Fruit fly (Drosophila melanogaster) whole organism, embryonic: ENCODE measurements around the gene CG33124.

Experiments used
- Bgb ChIP-seq: fragments of 200-800 bp; sonication (Bioruptor generic); IDR thresholded peaks from 2 replicates; pipeline ENCODE4 v1.3.6; 2022; ENCODE audit warnings: missing biosample characterization, missing genetic modification characterization; ENCODE audit not compliant: partially characterized antibody
- CG10147 ChIP-seq: fragments of 200-800 bp; sonication (Bioruptor generic); optimal IDR thresholded peaks from 2 replicates; lab custom pipeline; 2019; ENCODE audit warnings: missing biosample characterization, mild to moderate bottlenecking, missing genetic modification characterization, moderate library complexity
- CG10366 ChIP-seq: fragments of 200-800 bp; sonication (Bioruptor generic); IDR thresholded peaks from 2 replicates; pipeline ENCODE4 v1.3.6; 2022; ENCODE audit warnings: missing biosample characterization, missing genetic modification characterization
- CG10565 ChIP-seq: fragments of 200-800 bp; sonication (Bioruptor generic); optimal IDR thresholded peaks from 3 replicates; lab custom pipeline; 2016; ENCODE audit warnings: missing biosample characterization, mild to moderate bottlenecking, missing genetic modification characterization
- CG13894 ChIP-seq: fragments of 200-800 bp; sonication (Bioruptor generic); optimal IDR thresholded peaks from 3 replicates; lab custom pipeline; 2018; ENCODE audit warnings: missing biosample characterization, mild to moderate bottlenecking, missing genetic modification characterization, moderate library complexity
- CG14014 ChIP-seq: fragments of 200-800 bp; sonication (Bioruptor generic); IDR thresholded peaks from 2 replicates; pipeline ENCODE4 v1.3.6; 2022; ENCODE audit warnings: missing biosample characterization, missing genetic modification characterization
- CG14965 ChIP-seq: fragments of 200-800 bp; sonication (Bioruptor generic); optimal IDR thresholded peaks from 2 replicates; lab custom pipeline; 2016; ENCODE audit warnings: missing biosample characterization, missing genetic modification characterization, borderline replicate concordance
- CG1529 ChIP-seq: fragments of 200-800 bp; sonication (Bioruptor generic); optimal IDR thresholded peaks from 3 replicates; lab custom pipeline; 2018; ENCODE audit warnings: missing biosample characterization, missing genetic modification characterization
- CG15601 ChIP-seq: fragments of 200-800 bp; sonication (Bioruptor generic); optimal IDR thresholded peaks from 3 replicates; lab custom pipeline; 2019; ENCODE audit warnings: missing biosample characterization, mild to moderate bottlenecking, missing genetic modification characterization, moderate library complexity
- CG15696 ChIP-seq: fragments of 200-800 bp; sonication (Bioruptor generic); optimal IDR thresholded peaks from 2 replicates; lab custom pipeline; 2019; ENCODE audit warnings: missing biosample characterization, mild to moderate bottlenecking, missing genetic modification characterization, moderate library complexity
- CG1602 ChIP-seq: fragments of 200-800 bp; sonication (Bioruptor generic); optimal IDR thresholded peaks from 3 replicates; lab custom pipeline; 2016; ENCODE audit warnings: missing biosample characterization, missing genetic modification characterization
- CG1792 ChIP-seq: fragments of 200-800 bp; sonication (Bioruptor generic); optimal IDR thresholded peaks from 2 replicates; lab custom pipeline; 2016; ENCODE audit warnings: missing biosample characterization, missing genetic modification characterization
- CG31224 ChIP-seq: fragments of 200-800 bp; sonication (Bioruptor generic); IDR thresholded peaks from 2 replicates; pipeline ENCODE4 v1.3.6; 2022; ENCODE audit warnings: missing biosample characterization, missing genetic modification characterization
- CG5180 ChIP-seq: fragments of 200-800 bp; sonication (Bioruptor generic); optimal IDR thresholded peaks from 3 replicates; lab custom pipeline; 2017; ENCODE audit warnings: missing biosample characterization, missing genetic modification characterization, mild to moderate bottlenecking, moderate library complexity, missing genetic modification reagents
- CG6791 ChIP-seq: fragments of 200-800 bp; sonication (Bioruptor generic); IDR thresholded peaks from 3 replicates; pipeline ENCODE4 v1.3.6; 2022; ENCODE audit warnings: missing biosample characterization, missing genetic modification characterization; ENCODE audit not compliant: partially characterized antibody
- CG7357 ChIP-seq: fragments of 200-800 bp; sonication (Bioruptor generic); IDR thresholded peaks from 3 replicates; pipeline ENCODE4 v1.3.6; 2022; ENCODE audit warnings: missing biosample characterization, missing genetic modification characterization
- CG7928 ChIP-seq: fragments of 200-800 bp; sonication (Bioruptor generic); optimal IDR thresholded peaks from 2 replicates; lab custom pipeline; 2017; ENCODE audit warnings: missing biosample characterization, mild to moderate bottlenecking, missing genetic modification characterization
- CG9215 ChIP-seq: fragments of 200-800 bp; sonication (Bioruptor generic); IDR thresholded peaks from 2 replicates; pipeline ENCODE4 v1.3.6; 2022; ENCODE audit warnings: missing biosample characterization, missing genetic modification characterization
- CG9727 ChIP-seq: fragments of 200-800 bp; sonication (Bioruptor generic); optimal IDR thresholded peaks from 3 replicates; lab custom pipeline; 2017; ENCODE audit warnings: missing biosample characterization, mild to moderate bottlenecking, missing genetic modification characterization
- Doc3 ChIP-seq: fragments of 200-800 bp; sonication (Bioruptor generic); IDR thresholded peaks from 3 replicates; pipeline ENCODE4 v1.3.6; 2022; ENCODE audit warnings: missing biosample characterization, missing genetic modification characterization; ENCODE audit not compliant: partially characterized antibody
- Fer3 ChIP-seq: fragments of 200-800 bp; sonication (Bioruptor generic); optimal IDR thresholded peaks from 2 replicates; lab custom pipeline; 2018; ENCODE audit warnings: missing biosample characterization, mild to moderate bottlenecking, missing genetic modification characterization, moderate library complexity
- HLHmδ ChIP-seq: fragments of 200-800 bp; sonication (Bioruptor generic); optimal IDR thresholded peaks from 2 replicates; lab custom pipeline; 2018; ENCODE audit warnings: missing biosample characterization, mild to moderate bottlenecking, missing genetic modification characterization, moderate library complexity
- Lim3 ChIP-seq: fragments of 200-800 bp; sonication (Bioruptor generic); IDR thresholded peaks from 2 replicates; pipeline ENCODE4 v1.3.6; 2022; ENCODE audit warnings: missing biosample characterization, missing genetic modification characterization
- Meics ChIP-seq: fragments of 200-800 bp; sonication (Bioruptor generic); optimal IDR thresholded peaks from 2 replicates; lab custom pipeline; 2017; ENCODE audit warnings: missing biosample characterization, mild to moderate bottlenecking, missing genetic modification characterization
- Nf-YA ChIP-seq: fragments of 200-800 bp; sonication (Bioruptor generic); IDR thresholded peaks from 2 replicates; pipeline ENCODE4 v1.3.6; 2022; ENCODE audit warnings: missing biosample characterization, missing genetic modification characterization
- Opbp ChIP-seq: fragments of 200-800 bp; sonication (Bioruptor generic); IDR thresholded peaks from 3 replicates; pipeline ENCODE4 v1.3.6; 2022; ENCODE audit warnings: missing biosample characterization, missing genetic modification characterization; ENCODE audit not compliant: partially characterized antibody
- Taf1 ChIP-seq: fragments of 200-800 bp; sonication (Bioruptor generic); IDR thresholded peaks from 2 replicates; pipeline ENCODE4 v1.3.6; 2022; ENCODE audit warnings: missing biosample characterization, missing genetic modification characterization
- Tbp ChIP-seq: fragments of >200 bp; optimal IDR thresholded peaks from 2 replicates; lab custom pipeline; 2018; ENCODE audit warnings: missing biosample characterization, missing genetic modification characterization
- Xbp1 ChIP-seq: fragments of 200-800 bp; sonication (Bioruptor generic); optimal IDR thresholded peaks from 3 replicates; lab custom pipeline; 2016; ENCODE audit warnings: missing biosample characterization, mild to moderate bottlenecking, missing genetic modification characterization
- Xrp1 ChIP-seq: fragments of 200-800 bp; sonication (Bioruptor generic); IDR thresholded peaks from 2 replicates; pipeline ENCODE4 v1.3.6; 2022; ENCODE audit warnings: missing biosample characterization, missing genetic modification characterization
- bsh ChIP-seq, 2 experiments: fragments of 200-800 bp; sonication (Bioruptor generic); optimal IDR thresholded peaks; 2 replicates each; lab custom pipeline; 2017 to 2018; ENCODE audit warnings: mild to moderate bottlenecking in 2 of 2, missing biosample characterization in 2 of 2, missing genetic modification characterization in 2 of 2, moderate library complexity in 1 of 2
- btn ChIP-seq: fragments of 200-800 bp; sonication (Bioruptor generic); optimal IDR thresholded peaks from 2 replicates; lab custom pipeline; 2016; ENCODE audit warnings: missing biosample characterization, missing genetic modification characterization
- dati ChIP-seq: fragments of 200-800 bp; sonication (Bioruptor generic); IDR thresholded peaks from 2 replicates; pipeline ENCODE4 v1.3.6; 2022; ENCODE audit warnings: missing biosample characterization, missing genetic modification characterization
- exex ChIP-seq: fragments of 200-800 bp; sonication (Bioruptor generic); optimal IDR thresholded peaks from 4 replicates; lab custom pipeline; 2018; ENCODE audit warnings: missing biosample characterization, mild to moderate bottlenecking, missing genetic modification characterization, moderate library complexity
- fru ChIP-seq: fragments of >200 bp; optimal IDR thresholded peaks from 2 replicates; lab custom pipeline; 2017
- gce ChIP-seq: fragments of 200-800 bp; sonication (Bioruptor generic); IDR thresholded peaks from 3 replicates; pipeline ENCODE4 v1.3.6; 2022; ENCODE audit warnings: missing biosample characterization, missing genetic modification characterization
- gsb ChIP-seq: fragments of 200-800 bp; sonication (Bioruptor generic); IDR thresholded peaks from 2 replicates; pipeline ENCODE4 v1.3.6; 2022; ENCODE audit warnings: missing biosample characterization, missing genetic modification characterization
- jigr1 ChIP-seq: fragments of 200-800 bp; sonication (Bioruptor generic); IDR thresholded peaks from 3 replicates; pipeline ENCODE4 v1.3.6; 2022; ENCODE audit warnings: missing biosample characterization, missing genetic modification characterization
- mld ChIP-seq: fragments of 200-800 bp; sonication (Bioruptor generic); IDR thresholded peaks from 3 replicates; pipeline ENCODE4 v1.3.6; 2022; ENCODE audit warnings: missing biosample characterization, missing genetic modification characterization; ENCODE audit not compliant: partially characterized antibody
- pfk ChIP-seq: fragments of 200-800 bp; sonication (Bioruptor generic); optimal IDR thresholded peaks from 2 replicates; lab custom pipeline; 2018; ENCODE audit warnings: missing biosample characterization, mild to moderate bottlenecking, missing genetic modification characterization, moderate library complexity
- pros ChIP-seq: fragments of 200-800 bp; sonication (Bioruptor generic); optimal IDR thresholded peaks from 3 replicates; lab custom pipeline; 2019; ENCODE audit warnings: missing biosample characterization, mild to moderate bottlenecking, missing genetic modification characterization, moderate library complexity
- salm ChIP-seq: fragments of 200-800 bp; sonication (Bioruptor generic); optimal IDR thresholded peaks from 2 replicates; lab custom pipeline; 2018; ENCODE audit warnings: missing biosample characterization, mild to moderate bottlenecking, missing genetic modification characterization
- sisA ChIP-seq: fragments of 200-800 bp; sonication (Bioruptor generic); IDR thresholded peaks from 2 replicates; pipeline ENCODE4 v1.3.6; 2022; ENCODE audit warnings: missing biosample characterization, missing genetic modification characterization
- so ChIP-seq: fragments of 200-800 bp; sonication (Bioruptor generic); IDR thresholded peaks from 3 replicates; pipeline ENCODE4 v1.3.6; 2022; ENCODE audit warnings: missing biosample characterization, missing genetic modification characterization
- tio ChIP-seq: fragments of 200-800 bp; sonication (Bioruptor generic); optimal IDR thresholded peaks from 2 replicates; lab custom pipeline; 2017; ENCODE audit warnings: missing biosample characterization, missing genetic modification characterization, inconsistent platforms
- tna ChIP-seq: fragments of 200-800 bp; sonication (Bioruptor generic); IDR thresholded peaks from 2 replicates; pipeline ENCODE4 v1.3.6; 2022; ENCODE audit warnings: missing biosample characterization, missing genetic modification characterization; ENCODE audit not compliant: partially characterized antibody
- tup ChIP-seq: fragments of 200-800 bp; sonication (Bioruptor generic); optimal IDR thresholded peaks from 2 replicates; lab custom pipeline; 2016; ENCODE audit warnings: missing biosample characterization, mild to moderate bottlenecking, missing genetic modification characterization, moderate library complexity
- zfh1 ChIP-seq: fragments of 200-800 bp; sonication (Bioruptor generic); IDR thresholded peaks from 3 replicates; pipeline ENCODE4 v1.3.6; 2022; ENCODE audit warnings: missing biosample characterization, missing genetic modification characterization

The CG33124 gene

DNA sequence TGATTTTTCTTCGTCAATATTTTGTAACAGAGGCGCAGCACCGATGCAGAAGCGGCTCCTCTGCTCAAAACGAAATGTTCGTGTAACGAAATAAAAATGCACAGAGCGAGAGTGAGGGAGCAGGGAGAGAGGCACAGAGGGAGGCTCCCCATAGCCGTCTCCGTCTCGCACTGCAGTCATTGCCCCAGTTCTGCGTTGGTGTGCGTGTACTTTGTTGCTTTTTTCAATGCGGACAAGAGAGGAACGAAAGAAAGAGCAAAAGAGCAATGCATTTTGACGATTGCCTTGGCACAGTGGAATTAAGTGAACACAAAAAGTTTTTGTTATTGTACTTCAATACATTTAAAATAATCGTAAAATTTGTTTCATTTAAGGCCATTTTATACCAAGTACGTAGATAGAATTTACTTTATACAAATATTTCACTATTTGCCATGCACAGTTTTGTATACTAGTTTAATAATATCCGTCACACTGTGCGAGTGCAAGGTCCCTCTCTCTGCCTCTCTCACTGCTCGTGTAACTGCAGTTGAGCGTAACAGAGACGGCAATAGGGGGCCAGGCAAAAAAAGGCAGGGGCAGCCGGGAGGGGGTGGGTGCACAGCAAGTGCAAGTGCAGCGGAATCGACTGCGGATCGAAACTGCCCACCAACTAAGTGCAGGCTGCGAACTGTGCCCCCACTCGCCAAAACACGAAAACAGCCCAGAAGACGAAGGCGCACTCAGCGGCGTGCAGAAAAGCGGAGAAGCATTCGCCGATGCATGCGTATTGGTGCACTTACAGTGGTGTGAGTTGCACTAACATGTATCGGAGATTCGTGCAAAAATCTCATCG, 6.7 kb downstream of the CG33124 start (continued):
- TF ChIP-seq Bgb (GFP tag; lab: Robert Waterston, UW) (peak; percentile 34; the same call in 1 of the 2 replicates), salm (peak; percentile 99), CG6791 (peak; percentile 85), tna (no peak), zfh1 (GFP tag; lab: Robert Waterston, UW) (peak; percentile 100), CG1602 (GFP tag; lab: Kevin White, UChicago) (peak; percentile 99), CG9215 (peak; percentile 84), dati (peak; percentile 98), CG13894 (tag; lab: Kevin White, UChicago) (no peak), Tbp (GFP tag; lab: Kevin White, UChicago) (no peak), tup (GFP tag; lab: Kevin White, UChicago) (peak; percentile 94), pros (GFP tag; lab: Kevin White, UChicago) (peak; percentile 77), gsb (GFP tag; lab: Robert Waterston, UW) (peak; percentile 79), pfk (no peak), CG31224 (peak; percentile 93), exex (tag; lab: Kevin White, UChicago) (peak; percentile 59), CG10565 (GFP tag; lab: Kevin White, UChicago) (peak; percentile 96), jigr1 (peak; percentile 97), tio (GFP tag; lab: Kevin White, UChicago) (peak; percentile 97), CG15696 (peak; percentile 99), Doc3 (peak; percentile 66), bsh (GFP tag; optimal IDR thresholded peaks at IDR 0.05; lab: Kevin White, UChicago) (peak; percentile 99 to 100), fru (lab: Kevin White, UChicago) (no peak), Taf1 (GFP tag; lab: Robert Waterston, UW) (peak; percentile 80), CG14014 (GFP tag; lab: Robert Waterston, UW) (peak; percentile 96), Xrp1 (peak; percentile 100), Nf-YA (peak; percentile 99), gce (GFP tag; lab: Robert Waterston, UW) (peak; percentile 100), so (GFP tag; lab: Robert Waterston, UW) (peak; percentile 99), CG1792 (GFP tag; lab: Kevin White, UChicago) (peak; percentile 96), HLHmδ (peak; percentile 45), Xbp1 (GFP tag; lab: Kevin White, UChicago) (peak; percentile 99), CG14965 (GFP tag; lab: Kevin White, UChicago) (peak; percentile 85), mld (GFP tag; lab: Robert Waterston, UW) (peak; percentile 72; the same call in 2 of the 3 replicates), sisA (GFP tag; lab: Robert Waterston, UW) (peak; percentile 99), CG1529 (GFP tag; lab: Kevin White, UChicago) (peak; percentile 100), Opbp (GFP tag; lab: Robert Waterston, UW) (peak; percentile 64; the same call in 2 of the 3 replicates), CG10147 (GFP tag; lab: Kevin White, UChicago) (peak; percentile 93), Meics (GFP tag; lab: Kevin White, UChicago) (peak; percentile 86), btn (GFP tag; lab: Kevin White, UChicago) (peak; percentile 98), CG7357 (GFP tag; lab: Robert Waterston, UW) (peak; percentile 94), CG7928 (peak; percentile 44), CG15601 (tag; lab: Kevin White, UChicago) (peak; percentile 99), CG10366 (GFP tag; lab: Robert Waterston, UW) (peak; percentile 99), CG9727 (GFP tag; lab: Kevin White, UChicago) (peak; percentile 100), Fer3 (tag; lab: Kevin White, UChicago) (peak; percentile 94), CG5180 (GFP tag; lab: Kevin White, UChicago) (peak; percentile 91), Lim3 (GFP tag; lab: Robert Waterston, UW) (peak; percentile 98)
